Fruit fly (Drosophila melanogaster) whole organism, adult: ENCODE data around the gene CG2604.

ENCODE experiments used
- CG11617 ChIP-seq: fragments of 200-800 bp; sonication (Bioruptor generic); optimal IDR thresholded peaks from 2 replicates; lab custom pipeline; 2017; ENCODE audit warnings: mild to moderate bottlenecking, missing biosample characterization, missing genetic modification reagents, missing genetic modification characterization
- CG12768 ChIP-seq: fragments of 200-800 bp; sonication (Bioruptor generic); optimal IDR thresholded peaks from 2 replicates; lab custom pipeline; 2017; ENCODE audit warnings: missing biosample characterization, missing genetic modification characterization, mild to moderate bottlenecking, moderate library complexity, missing genetic modification reagents
- CG14711 ChIP-seq: fragments of 200-800 bp; sonication (Bioruptor generic); optimal IDR thresholded peaks from 2 replicates; lab custom pipeline; 2018; ENCODE audit warnings: missing biosample characterization, mild to moderate bottlenecking, missing genetic modification characterization, moderate library complexity
- CG33017 ChIP-seq: fragments of 200-800 bp; sonication (Bioruptor generic); optimal IDR thresholded peaks from 2 replicates; lab custom pipeline; 2018; ENCODE audit warnings: missing biosample characterization, mild to moderate bottlenecking, missing genetic modification characterization, moderate library complexity
- CG5204 ChIP-seq: fragments of 200-800 bp; sonication (Bioruptor generic); optimal IDR thresholded peaks from 2 replicates; lab custom pipeline; 2016; ENCODE audit warnings: missing biosample characterization, missing genetic modification characterization
- CG7045 ChIP-seq: fragments of 200-800 bp; sonication (Bioruptor generic); optimal IDR thresholded peaks from 2 replicates; lab custom pipeline; 2017; ENCODE audit warnings: missing biosample characterization, mild to moderate bottlenecking, missing genetic modification characterization
- Crg-1 ChIP-seq: fragments of 200-800 bp; sonication (Bioruptor generic); optimal IDR thresholded peaks from 2 replicates; lab custom pipeline; 2016; ENCODE audit warnings: missing biosample characterization, missing genetic modification characterization
- Hr96 ChIP-seq: fragments of 200-800 bp; sonication (Bioruptor generic); optimal IDR thresholded peaks from 2 replicates; lab custom pipeline; 2016; ENCODE audit warnings: missing biosample characterization, missing genetic modification characterization
- Mnt ChIP-seq: fragments of 200-800 bp; sonication (Bioruptor generic); optimal IDR thresholded peaks from 2 replicates; lab custom pipeline; 2016; ENCODE audit warnings: missing biosample characterization, mild to moderate bottlenecking, missing genetic modification characterization
- bab1 ChIP-seq: fragments of 200-800 bp; sonication (Bioruptor generic); optimal IDR thresholded peaks from 3 replicates; lab custom pipeline; 2019; ENCODE audit warnings: missing biosample characterization, mild to moderate bottlenecking, missing genetic modification characterization, moderate library complexity
- ovo ChIP-seq: fragments of 200-800 bp; sonication (Bioruptor generic); optimal IDR thresholded peaks from 2 replicates; lab custom pipeline; 2016; ENCODE audit warnings: missing biosample characterization, missing genetic modification characterization

DNA sequence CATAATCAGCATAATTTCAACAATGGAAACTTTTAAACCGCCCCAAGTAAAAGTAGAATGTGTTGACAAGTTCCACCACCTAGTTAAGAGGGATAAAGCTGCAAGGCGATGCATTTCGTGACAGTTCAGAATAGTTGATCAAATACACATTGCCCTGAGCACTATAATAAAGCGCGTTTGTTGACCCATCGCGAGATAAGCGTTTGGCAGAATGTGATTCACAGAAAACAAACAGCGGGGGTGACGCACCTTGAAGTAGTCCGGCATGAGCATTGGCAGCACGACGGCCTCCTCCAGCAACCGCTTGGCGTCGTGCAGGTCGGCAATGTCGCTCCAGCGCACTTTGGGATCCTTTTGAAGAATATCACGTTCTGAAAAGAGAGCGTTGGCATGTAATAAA is 6.3 kb upstream of the CG2604 start:
- no peak for TF ChIP-seq CG33017 (tag; lab: Kevin White, UChicago)
- TF ChIP-seq CG5204: no peak
- no peak for TF ChIP-seq bab1 (GFP tag; lab: Kevin White, UChicago)
- peak; percentile 15 for TF ChIP-seq CG7045
- no peak for TF ChIP-seq CG14711
- TF ChIP-seq CG12768 (GFP tag; lab: Kevin White, UChicago): peak; percentile 6
- no peak for TF ChIP-seq CG11617 (GFP tag; lab: Kevin White, UChicago)
- TF ChIP-seq ovo (GFP tag; lab: Kevin White, UChicago): no peak
- no peak for TF ChIP-seq Hr96 (GFP tag; lab: Kevin White, UChicago)
- TF ChIP-seq Mnt (GFP tag; lab: Kevin White, UChicago): no peak
- no peak for TF ChIP-seq Crg-1 (GFP tag; lab: Kevin White, UChicago)
